Worm (Caenorhabditis elegans) whole organism, L2 larva: ENCODE results near the gene irld-23.

ENCODE experiments used
- aly-2 ChIP-seq: fragments of 150-350 bp; optimal IDR thresholded peaks from 2 replicates; lab custom pipeline; 2014; ENCODE audit warnings: missing biosample characterization, missing genetic modification characterization
- elt-3 ChIP-seq: sonication (generic microtip); optimal IDR thresholded peaks from 2 replicates; lab custom pipeline; 2017; ENCODE audit warnings: missing biosample characterization, missing genetic modification characterization
- fos-1 ChIP-seq: fragments of 150-350 bp; optimal IDR thresholded peaks from 2 replicates; lab custom pipeline; 2014; ENCODE audit warnings: missing biosample characterization, missing genetic modification characterization
- lsy-2 ChIP-seq, 2 experiments: fragments of 150-350 bp in 1 of 2; sonication (generic microtip) in 1 of 2; optimal IDR thresholded peaks; 2 replicates each; lab custom pipeline; 2014 to 2017; ENCODE audit warnings: missing biosample characterization in 2 of 2, missing genetic modification characterization in 2 of 2
- mdl-1 ChIP-seq, 2 experiments: fragments of 150-350 bp in 1 of 2; sonication (generic microtip) in 1 of 2; optimal IDR thresholded peaks; 2 replicates each; lab custom pipeline; 2017; ENCODE audit warnings: missing biosample characterization in 2 of 2, missing genetic modification characterization in 2 of 2
- unc-62 ChIP-seq: fragments of 150-350 bp; optimal IDR thresholded peaks from 2 replicates; lab custom pipeline; 2014; ENCODE audit warnings: missing biosample characterization, missing genetic modification reagents, missing genetic modification characterization

DNA sequence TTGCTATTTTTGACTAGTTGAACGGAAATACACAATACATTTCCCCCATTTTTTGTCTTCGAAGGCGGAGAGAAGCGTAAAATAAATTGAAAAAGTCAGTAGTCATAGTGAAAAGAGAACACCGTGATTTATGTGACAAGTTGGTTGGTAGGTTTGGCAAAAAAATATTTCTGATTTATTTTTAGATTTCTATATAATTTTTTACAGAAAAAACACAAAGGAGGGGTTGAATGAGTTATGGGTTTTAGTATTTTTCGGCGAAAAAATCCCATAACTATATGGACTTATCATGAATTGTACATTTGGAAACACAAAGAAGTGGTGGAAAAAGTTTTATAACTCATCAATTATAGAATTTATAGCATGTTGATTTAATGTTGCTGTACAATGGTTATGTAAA lies 35.0 kb downstream of the irld-23 start, which contains the start of gene C30G4.2:
- no peak for TF ChIP-seq elt-3 (tag; lab: Kevin White, UChicago)
- no peak for TF ChIP-seq mdl-1 (tag; optimal IDR thresholded peaks at IDR 0.05; lab: Kevin White, UChicago)
- TF ChIP-seq fos-1 (tag; lab: Kevin White, UChicago): no peak
- TF ChIP-seq unc-62 (GFP tag; lab: Kevin White, UChicago): no peak
- TF ChIP-seq lsy-2 (tag; optimal IDR thresholded peaks at IDR 0.05; lab: Kevin White, UChicago): no peak
- TF ChIP-seq aly-2 (tag; lab: Kevin White, UChicago): no peak
